Worm (Caenorhabditis elegans): ENCODE results near the gene aagr-2.
A peak's percentile ranks its signal among the peaks of the same experiment; 100 is the strongest.

Gene aagr-2

DNA sequence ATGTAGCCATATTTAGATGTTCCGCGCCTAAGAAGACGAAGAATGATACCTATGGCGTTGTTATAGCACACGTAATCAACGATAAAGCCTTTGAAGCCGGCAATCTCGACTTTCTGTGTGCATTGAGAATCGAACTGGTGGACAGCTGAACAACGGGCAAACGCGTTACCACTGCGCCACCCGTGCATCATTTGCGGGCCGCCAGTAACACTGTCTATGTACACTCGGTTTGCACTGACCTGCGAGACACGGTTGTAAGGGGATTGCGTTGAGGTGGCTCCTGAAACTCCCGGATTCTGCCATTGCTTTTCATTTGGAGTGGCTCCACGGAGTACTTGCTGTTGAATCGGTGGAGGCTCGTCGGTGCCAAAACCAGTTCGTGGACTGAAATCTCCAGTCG, 17.3 kb upstream of the aagr-2 start (continued):
- TF ChIP-seq T07F8.4 (tag; optimal IDR thresholded peaks at IDR 0.05) (peak; percentile 58), F37B4.10 (GFP tag; IDR thresholded peaks at IDR 0.05) (no peak), dox-1 (GFP tag; IDR thresholded peaks at IDR 0.05) (peak; percentile 64), snpc-1.3 (tag; optimal IDR thresholded peaks at IDR 0.05; ENCODE audit: insufficient read depth) (peak; percentile 42), madf-3 (GFP tag; IDR thresholded peaks at IDR 0.05) (0 out of 2 replicates have a peak, but pooled peaks have one; percentile 70), madf-8 (GFP tag; conservative IDR thresholded peaks at IDR 0.05) (no peak), F22D6.2 (tag; optimal IDR thresholded peaks at IDR 0.05) (peak; percentile 46), rcor-1 (GFP tag; IDR thresholded peaks at IDR 0.05) (peak; percentile 56; the same call in 1 of the 2 replicates), hlh-12 (tag; optimal IDR thresholded peaks at IDR 0.05) (no peak)

DNA sequence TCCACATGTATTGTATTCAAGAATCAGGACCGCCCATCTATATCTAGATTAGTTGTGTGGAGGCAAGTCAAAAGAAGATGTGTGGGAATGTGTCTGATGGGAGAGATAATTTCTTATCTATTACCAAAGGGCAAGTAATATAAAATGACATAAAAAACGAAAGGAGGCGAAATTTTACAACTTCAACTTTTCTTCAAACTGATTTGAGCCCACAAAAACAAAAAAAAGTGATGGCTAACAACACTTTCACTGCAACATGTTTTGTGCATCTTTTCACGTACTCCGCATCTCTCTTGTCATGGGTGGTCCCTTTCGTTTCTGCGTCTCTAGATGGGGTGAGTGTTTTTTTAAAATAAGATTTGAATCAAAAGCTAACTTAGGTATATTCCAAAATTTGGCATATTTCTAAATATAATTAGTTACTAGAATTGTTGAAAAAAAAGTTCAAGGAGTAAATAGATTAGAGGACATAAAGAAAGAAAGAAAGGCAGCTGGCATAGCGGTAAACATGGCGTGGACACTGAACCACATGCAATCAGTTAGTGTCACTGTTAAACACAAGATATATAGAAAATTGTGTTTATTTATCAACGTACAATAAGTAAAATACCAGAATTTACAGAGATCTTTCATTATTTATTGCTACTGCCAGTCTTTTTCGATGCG, 16.6 kb upstream of the aagr-2 start, which contains the start of gene ZK546.19:
ZK546.19 (plus strand) TSS at position 186 of the 666 bp plus-strand sequence.
- TF ChIP-seq C17E4.6 (GFP tag; IDR thresholded peaks at IDR 0.05) (no peak), nhr-120 (GFP tag; IDR thresholded peaks at IDR 0.05) (no peak), sdz-38 (tag; optimal IDR thresholded peaks at IDR 0.05) (no peak), mcd-1 (GFP tag; IDR thresholded peaks at IDR 0.05) (no peak), egl-44 (GFP tag; IDR thresholded peaks at IDR 0.05) (no peak), lir-1 (GFP tag; conservative IDR thresholded peaks at IDR 0.05) (no peak), hmg-20 (GFP tag; IDR thresholded peaks at IDR 0.05) (no peak), pbrm-1 (GFP tag; IDR thresholded peaks at IDR 0.05) (no peak), cebp-2 (GFP tag; IDR thresholded peaks at IDR 0.05) (no peak), lag-1 (GFP tag; IDR thresholded peaks at IDR 0.05) (no peak), tbx-9 (tag; optimal IDR thresholded peaks at IDR 0.05; ENCODE audit: borderline replicate concordance) (no peak), dpl-1 (GFP tag; optimal IDR thresholded peaks at IDR 0.05) (no peak)

DNA sequence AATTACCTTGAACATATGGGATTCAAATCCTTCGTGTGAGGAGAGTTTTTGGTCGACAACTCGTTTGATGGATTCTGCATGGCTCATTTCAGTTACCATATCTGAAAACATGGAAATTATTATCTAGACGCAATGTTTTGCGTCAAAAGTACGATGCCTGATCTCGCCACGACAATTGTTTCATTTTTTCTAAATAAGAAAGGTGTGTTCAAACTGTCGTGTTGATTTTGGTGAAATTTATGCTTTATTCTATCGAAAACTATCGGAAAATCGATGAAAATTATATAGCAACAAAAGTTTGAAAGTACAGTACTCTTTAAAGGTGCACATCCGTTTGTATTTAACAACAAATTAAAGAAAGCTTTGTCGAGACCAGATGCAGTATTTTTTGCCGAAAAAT, 16.0 kb upstream of the aagr-2 start, which contains the start of gene cblc-1:
cblc-1 (minus strand) TSS at position 101 of the 400 bp plus-strand sequence.
- TF ChIP-seq lsy-27 (tag; optimal IDR thresholded peaks at IDR 0.05; ENCODE audit: borderline replicate concordance, insufficient read depth) (no peak), gei-17 (GFP tag; optimal IDR thresholded peaks at IDR 0.05) (no peak), lag-1 (GFP tag; IDR thresholded peaks at IDR 0.05) (no peak), T07F8.4 (tag; optimal IDR thresholded peaks at IDR 0.05) (no peak), attf-3 (GFP tag; conservative IDR thresholded peaks at IDR 0.05) (no peak), lir-1 (GFP tag; conservative IDR thresholded peaks at IDR 0.05) (no peak), tlf-1 (GFP tag; optimal IDR thresholded peaks at IDR 0.05) (no peak), let-526 (GFP tag; IDR thresholded peaks at IDR 0.05) (no peak), egrh-3 (GFP tag; IDR thresholded peaks at IDR 0.05) (no peak), bed-1 (GFP tag; IDR thresholded peaks at IDR 0.05) (no peak), attf-5 (GFP tag; optimal IDR thresholded peaks at IDR 0.05) (no peak), aptf-3 (GFP tag; IDR thresholded peaks at IDR 0.05) (no peak), mcd-1 (GFP tag; IDR thresholded peaks at IDR 0.05) (no peak), hrde-1 (tag; optimal IDR thresholded peaks at IDR 0.05; ENCODE audit: borderline replicate concordance) (no peak), dox-1 (GFP tag; IDR thresholded peaks at IDR 0.05) (no peak)

DNA sequence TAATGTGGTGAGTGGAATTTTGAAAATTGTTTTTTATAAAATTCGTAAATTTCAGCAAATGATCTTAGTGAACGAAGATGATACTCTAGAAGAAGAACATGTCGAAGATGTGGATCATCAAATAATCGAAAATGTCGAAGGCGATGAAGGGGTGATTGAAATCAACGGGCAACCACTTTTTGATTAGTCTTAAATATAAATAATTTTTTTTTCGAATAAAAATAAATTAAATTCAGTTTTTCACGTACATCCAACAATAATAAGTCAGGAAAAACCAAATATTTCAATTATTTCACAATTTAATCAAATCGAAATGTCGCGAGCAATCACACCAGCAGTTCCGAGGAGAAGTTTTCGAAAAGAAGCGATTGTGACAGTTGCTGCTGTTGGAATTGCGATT, 12.7 kb upstream of the aagr-2 start, which contains the start of gene ZK546.4:
ZK546.4 (plus strand) TSS at position 301 of the 400 bp plus-strand sequence.
- no peak for TF ChIP-seq T07F8.4 (tag; optimal IDR thresholded peaks at IDR 0.05)
- TF ChIP-seq zfh-2 (GFP tag; conservative IDR thresholded peaks at IDR 0.05) = no peak
- TF ChIP-seq nhr-90 (tag; optimal IDR thresholded peaks at IDR 0.05) = no peak
- no peak for TF ChIP-seq nfyb-1 (GFP tag; IDR thresholded peaks at IDR 0.05)
- no peak for TF ChIP-seq ztf-3 (GFP tag; optimal IDR thresholded peaks at IDR 0.05)
- TF ChIP-seq C17E4.6 (GFP tag; IDR thresholded peaks at IDR 0.05) = no peak
- TF ChIP-seq die-1 (tag; optimal IDR thresholded peaks at IDR 0.05) = no peak
- no peak for TF ChIP-seq xnd-1 (tag; optimal IDR thresholded peaks at IDR 0.05)
- no peak for TF ChIP-seq rec-8 (tag; optimal IDR thresholded peaks at IDR 0.05)
- TF ChIP-seq lin-26 (GFP tag; IDR thresholded peaks at IDR 0.05) = no peak
- no peak for TF ChIP-seq ceh-79 (tag; optimal IDR thresholded peaks at IDR 0.05)
- TF ChIP-seq F22D6.2 (tag; optimal IDR thresholded peaks at IDR 0.05) = no peak
- TF ChIP-seq mxl-1 (tag; optimal IDR thresholded peaks at IDR 0.05) = no peak
- no peak for TF ChIP-seq F37B4.10 (GFP tag; IDR thresholded peaks at IDR 0.05)
- no peak for TF ChIP-seq egrh-3 (GFP tag; IDR thresholded peaks at IDR 0.05)
- TF ChIP-seq mcd-1 (GFP tag; IDR thresholded peaks at IDR 0.05) = no peak
- no peak for TF ChIP-seq bed-2 (GFP tag; IDR thresholded peaks at IDR 0.05)
- no peak for TF ChIP-seq chd-7 (tag; optimal IDR thresholded peaks at IDR 0.05)
- TF ChIP-seq attf-5 (GFP tag; optimal IDR thresholded peaks at IDR 0.05) = no peak

Measured in whole organism, young adult.